Fruit fly (Drosophila melanogaster) Kc167 (cell line): ENCODE results near the gene CG32036.

ENCODE experiments used
- Myc ChIP-seq: fragments of >200 bp; optimal IDR thresholded peaks from 2 replicates; lab custom pipeline; 2017; ENCODE audit warnings: missing external identifiers
- Sin3A ChIP-seq: fragments of >200 bp; optimal IDR thresholded peaks from 2 replicates; lab custom pipeline; 2018; ENCODE audit warnings: missing external identifiers
- h ChIP-seq: fragments of >200 bp; optimal IDR thresholded peaks from 3 replicates; lab custom pipeline; 2018; ENCODE audit warnings: missing external identifiers
- insv ChIP-seq: fragments of >200 bp; optimal IDR thresholded peaks from 3 replicates; lab custom pipeline; 2018; ENCODE audit warnings: missing external identifiers
- psq ChIP-seq: fragments of >200 bp; optimal IDR thresholded peaks from 2 replicates; lab custom pipeline; 2017; ENCODE audit warnings: missing external identifiers
- ttk ChIP-seq: sonication (Bioruptor generic); optimal IDR thresholded peaks from 2 replicates; lab custom pipeline; 2017; ENCODE audit warnings: missing external identifiers

Gene CG32036

dm6 chr3L:9505007-9505712, 16.1 kb upstream of the CG32036 start, which contains the start of gene path:
path (minus strand) TSS chr3L:9505328.
- TF ChIP-seq Sin3A (lab: Kevin White, UChicago): no peak
- TF ChIP-seq h: no peak
- no peak for TF ChIP-seq ttk (lab: Kevin White, UChicago)
- no peak for TF ChIP-seq Myc
- no peak for TF ChIP-seq psq (lab: Kevin White, UChicago)
- no peak for TF ChIP-seq insv

dm6 chr3L:9504530-9504929, 15.5 kb upstream of the CG32036 start:
- TF ChIP-seq Sin3A (lab: Kevin White, UChicago): no peak
- no peak for TF ChIP-seq ttk (lab: Kevin White, UChicago)
- no peak for TF ChIP-seq Myc
- TF ChIP-seq psq (lab: Kevin White, UChicago): no peak
- TF ChIP-seq insv: no peak
- TF ChIP-seq h: no peak

- TF ChIP-seq h (no peak), ttk (lab: Kevin White, UChicago) (no peak), psq (lab: Kevin White, UChicago) (no peak)
Measured at dm6 chr3L:9503552-9504317, 14.7 kb upstream of the CG32036 start.

dm6 chr3L:9502856-9503255, 13.8 kb upstream of the CG32036 start:
- TF ChIP-seq insv: no peak
- no peak for TF ChIP-seq ttk (lab: Kevin White, UChicago)
- TF ChIP-seq h: no peak
- no peak for TF ChIP-seq Sin3A (lab: Kevin White, UChicago)
- no peak for TF ChIP-seq Myc
- TF ChIP-seq psq (lab: Kevin White, UChicago): no peak

- no peak for TF ChIP-seq psq (lab: Kevin White, UChicago)
- TF ChIP-seq Sin3A (lab: Kevin White, UChicago): no peak
- TF ChIP-seq h: no peak
- no peak for TF ChIP-seq insv
- TF ChIP-seq ttk (lab: Kevin White, UChicago): no peak
- no peak for TF ChIP-seq Myc
Measured at dm6 chr3L:9502294-9502693, 13.3 kb upstream of the CG32036 start.

dm6 chr3L:9501298-9501697, 12.3 kb upstream of the CG32036 start:
- no peak for TF ChIP-seq insv
- TF ChIP-seq Myc: no peak
- TF ChIP-seq Sin3A (lab: Kevin White, UChicago): no peak

dm6 chr3L:9499919-9500807, 11.1 kb upstream of the CG32036 start:
- TF ChIP-seq h (no peak), Myc (no peak), Sin3A (lab: Kevin White, UChicago) (no peak), ttk (lab: Kevin White, UChicago) (no peak), psq (lab: Kevin White, UChicago) (no peak)

- TF ChIP-seq insv (no peak), ttk (lab: Kevin White, UChicago) (no peak)
Measured at dm6 chr3L:9497981-9498619, 9.1 kb upstream of the CG32036 start.

- TF ChIP-seq insv: no peak
- no peak for TF ChIP-seq Myc
- no peak for TF ChIP-seq Sin3A (lab: Kevin White, UChicago)
- no peak for TF ChIP-seq psq (lab: Kevin White, UChicago)
- TF ChIP-seq ttk (lab: Kevin White, UChicago): no peak
- TF ChIP-seq h: no peak
Measured at dm6 chr3L:9497249-9497648, 8.2 kb upstream of the CG32036 start.

dm6 chr3L:9492115-9492514, 3.1 kb upstream of the CG32036 start, which contains the start of gene CG32037:
CG32037 (minus strand) TSS chr3L:9492215.
- TF ChIP-seq ttk (lab: Kevin White, UChicago) (no peak), h (no peak), insv (no peak), Sin3A (lab: Kevin White, UChicago) (no peak), psq (lab: Kevin White, UChicago) (no peak), Myc (no peak)

dm6 chr3L:9491331-9491730, 2.3 kb upstream of the CG32036 start:
- TF ChIP-seq h (no peak), psq (lab: Kevin White, UChicago) (no peak), Myc (no peak), insv (no peak), ttk (lab: Kevin White, UChicago) (no peak), Sin3A (lab: Kevin White, UChicago) (no peak)

- TF ChIP-seq Myc (no peak), h (no peak), ttk (lab: Kevin White, UChicago) (no peak), Sin3A (lab: Kevin White, UChicago) (no peak), psq (lab: Kevin White, UChicago) (no peak), insv (no peak)
Measured at dm6 chr3L:9490432-9490831, 1.4 kb upstream of the CG32036 start.
